Worm (Caenorhabditis elegans): ENCODE data around the gene F19B6.3.
"Not testable (repeated sequence)": the region's sequence is repeated elsewhere in the genome, so short reads cannot be mapped to it uniquely, and the experiment has no call there.

F19B6.3 gene

DNA sequence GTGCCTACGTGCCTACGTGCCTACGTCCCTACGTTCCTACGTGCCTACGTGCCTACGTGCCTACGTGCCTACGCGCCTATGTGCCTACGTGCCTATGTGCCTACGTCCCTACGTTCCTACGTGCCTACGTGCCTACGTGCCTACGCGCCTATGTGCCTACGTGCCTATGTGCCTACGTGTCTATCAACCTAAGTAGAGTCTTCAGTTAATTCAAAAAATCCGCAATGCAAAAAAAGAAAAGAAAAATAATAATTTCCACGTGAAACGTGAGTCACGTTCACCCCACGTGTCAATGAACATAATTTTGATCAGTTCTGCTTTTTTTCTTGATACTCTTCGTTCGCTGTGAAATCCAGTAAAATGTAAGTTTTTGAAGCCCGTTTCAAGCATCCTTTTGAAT lies at the start of gene F19B6.3:
F19B6.3 (plus strand) TSS at position 301 of the 400 bp plus-strand sequence.
- TF ChIP-seq unc-62 (GFP tag; optimal IDR thresholded peaks at IDR 0.05) = not testable (repeated sequence)

DNA sequence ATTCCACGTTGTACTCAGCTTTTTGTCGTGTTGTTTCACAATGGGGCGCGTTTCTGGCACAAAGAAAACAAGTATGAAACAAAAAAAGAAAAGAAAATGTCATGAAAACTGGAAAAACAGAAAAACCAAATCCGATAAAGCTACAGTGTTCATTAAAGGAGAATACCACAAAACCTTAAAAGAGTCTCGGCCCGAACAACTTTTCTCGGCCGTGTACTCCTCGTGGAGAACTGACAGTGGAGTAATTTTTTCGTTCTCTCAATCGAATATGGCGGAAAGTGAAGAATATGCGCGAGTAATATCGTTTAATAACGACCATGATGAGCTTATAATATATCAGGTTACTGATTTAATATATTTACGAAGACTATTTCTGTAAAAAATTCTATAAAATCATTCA lies 48.5 kb upstream of the F19B6.3 start, which contains the start of the genes tag-335 and vkmt-1:
tag-335 (minus strand) TSS at position 88 of the 400 bp plus-strand sequence.
vkmt-1 (plus strand) TSS at position 219 of the 400 bp plus-strand sequence.
- no peak for TF ChIP-seq unc-62 (GFP tag; optimal IDR thresholded peaks at IDR 0.05)

- TF ChIP-seq unc-62 (GFP tag; optimal IDR thresholded peaks at IDR 0.05) = no peak
These were observed 47.7 kb upstream of the F19B6.3 start, which contains the start of gene ltah-1.1 for ce11 chrIV:12279340-12279739. TSS of gene ltah-1.1 (plus strand) at chrIV:12279622.

ce11 chrIV:12282157-12282789 lies 44.8 kb upstream of the F19B6.3 start, which contains the start of the genes C42C1.12 and C42C1.19:
TSS of gene C42C1.12 (minus strand) at chrIV:12282207.
TSS of gene C42C1.19 (plus strand) at chrIV:12282739.
- no peak for TF ChIP-seq unc-62 (GFP tag; optimal IDR thresholded peaks at IDR 0.05)

DNA sequence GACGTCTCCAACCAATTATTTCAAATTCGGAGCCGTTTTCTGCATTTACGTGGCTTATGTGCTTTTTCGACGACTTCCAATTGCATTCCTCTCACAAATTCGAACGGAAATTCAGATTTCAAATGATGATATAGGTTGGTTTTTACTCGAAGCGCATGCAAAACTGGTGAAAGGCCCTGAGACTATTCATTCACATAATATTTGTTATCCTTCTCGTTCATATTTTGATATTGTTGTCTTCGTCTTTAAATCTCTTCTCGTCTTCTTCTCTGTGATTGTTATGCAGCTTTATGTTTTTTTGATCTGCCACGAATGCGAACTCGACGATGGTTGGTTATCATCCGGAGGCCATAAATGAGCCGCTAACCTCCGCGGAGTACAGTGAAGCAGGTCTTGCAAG lies 44.2 kb upstream of the F19B6.3 start, which contains the start of gene hpo-12:
hpo-12 (plus strand) TSS at position 301 of the 400 bp plus-strand sequence.
- no peak for TF ChIP-seq unc-62 (GFP tag; optimal IDR thresholded peaks at IDR 0.05)

ce11 chrIV:12287628-12288027 lies 39.4 kb upstream of the F19B6.3 start, which contains the start of gene erl-1:
TSS of gene erl-1 (plus strand) at chrIV:12287928.
- TF ChIP-seq unc-62 (GFP tag; optimal IDR thresholded peaks at IDR 0.05) = no peak

- no peak for TF ChIP-seq unc-62 (GFP tag; optimal IDR thresholded peaks at IDR 0.05)
These were observed 37.9 kb upstream of the F19B6.3 start, which contains the start of gene C42C1.9 for ce11 chrIV:12289149-12289548. TSS of gene C42C1.9 (plus strand) at chrIV:12289449.

- TF ChIP-seq unc-62 (GFP tag; optimal IDR thresholded peaks at IDR 0.05) = no peak
These were observed 36.3 kb upstream of the F19B6.3 start, which contains the start of gene C42C1.8 for ce11 chrIV:12290744-12291143. TSS of gene C42C1.8 (plus strand) at chrIV:12291044.

DNA sequence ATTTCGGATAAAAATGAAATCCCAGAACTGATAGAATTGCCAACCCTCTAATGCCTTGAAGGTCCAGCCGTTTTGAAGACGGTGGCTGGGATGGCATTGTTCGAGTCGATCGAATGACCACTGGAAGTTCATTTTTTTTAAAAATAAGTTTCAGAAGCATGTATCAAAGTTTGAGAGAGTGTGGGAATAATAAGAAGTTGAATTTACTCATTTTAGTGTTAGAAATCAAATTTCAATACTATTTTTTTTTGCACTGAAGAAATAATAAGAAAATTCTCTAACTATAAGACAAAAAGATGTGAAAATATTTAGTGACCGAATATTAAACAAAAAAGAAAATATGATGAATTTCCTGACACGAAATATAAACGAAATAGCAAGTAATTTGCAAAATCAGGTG lies 25.9 kb upstream of the F19B6.3 start, which contains the start of gene oac-59:
oac-59 (minus strand) TSS at position 101 of the 400 bp plus-strand sequence.
- no peak for TF ChIP-seq unc-62 (GFP tag; optimal IDR thresholded peaks at IDR 0.05)

DNA sequence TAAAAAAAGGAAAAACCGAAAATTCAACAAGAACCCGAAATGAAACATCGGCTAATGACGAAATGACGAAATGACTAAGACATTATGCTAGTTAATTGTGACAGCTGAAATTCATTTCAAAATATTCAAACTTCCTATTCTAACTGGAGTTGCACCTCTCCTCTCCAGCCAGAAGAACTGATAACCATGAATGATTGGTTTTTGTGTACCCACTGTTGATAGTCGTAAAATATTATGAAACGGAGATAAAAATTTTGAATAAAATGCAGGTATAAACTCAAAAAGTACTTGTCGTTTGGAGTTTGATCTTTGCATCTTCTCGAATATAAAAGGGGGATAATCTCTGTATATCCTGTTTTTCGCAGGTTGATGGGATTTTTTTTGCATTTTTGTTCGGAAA lies 24.1 kb upstream of the F19B6.3 start:
- TF ChIP-seq unc-62 (GFP tag; optimal IDR thresholded peaks at IDR 0.05) = no peak

DNA sequence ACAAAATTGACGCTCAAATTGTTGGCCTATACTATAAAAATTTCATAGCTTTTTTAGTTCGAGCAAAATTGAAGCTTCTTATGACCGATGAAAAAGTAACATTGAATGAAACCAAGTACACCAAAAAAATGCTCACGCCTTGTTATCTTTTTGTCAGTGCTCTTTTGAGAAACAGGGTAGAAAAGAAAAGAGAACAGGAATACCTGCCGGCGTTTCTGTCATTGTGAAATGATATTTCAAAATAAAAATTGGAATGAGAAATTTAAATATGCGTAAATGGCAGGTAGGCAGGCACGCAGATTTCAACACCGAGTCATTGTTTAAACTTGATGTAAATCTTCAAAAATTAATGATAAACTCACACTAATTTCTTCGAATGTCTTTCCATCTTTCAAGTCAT lies 22.3 kb upstream of the F19B6.3 start:
- no peak for TF ChIP-seq unc-62 (GFP tag; optimal IDR thresholded peaks at IDR 0.05)

- TF ChIP-seq unc-62 (GFP tag; optimal IDR thresholded peaks at IDR 0.05) = no peak
These were observed 21.1 kb upstream of the F19B6.3 start for ce11 chrIV:12305956-12306355.

DNA sequence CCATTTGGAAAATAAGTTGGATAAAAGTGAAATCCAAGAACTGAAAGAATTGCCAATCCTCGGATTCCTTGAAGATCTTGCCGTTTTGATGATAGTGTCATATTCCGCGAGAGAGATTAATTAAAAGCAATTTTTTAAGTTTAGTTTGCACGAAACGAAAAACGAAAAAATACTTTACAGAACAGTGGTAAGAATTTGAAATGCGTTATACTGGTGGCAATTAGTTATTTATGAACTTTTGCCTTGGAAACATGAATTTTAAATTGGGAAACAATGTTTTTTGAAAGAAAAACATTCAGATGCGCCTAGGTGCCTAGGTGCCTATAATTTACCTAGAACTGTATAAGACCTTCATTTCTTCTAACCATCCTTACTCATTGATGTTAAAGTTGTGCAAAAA lies 19.3 kb upstream of the F19B6.3 start, which contains the start of gene oac-57:
oac-57 (minus strand) TSS at position 101 of the 400 bp plus-strand sequence.
- TF ChIP-seq unc-62 (GFP tag; optimal IDR thresholded peaks at IDR 0.05) = no peak

DNA sequence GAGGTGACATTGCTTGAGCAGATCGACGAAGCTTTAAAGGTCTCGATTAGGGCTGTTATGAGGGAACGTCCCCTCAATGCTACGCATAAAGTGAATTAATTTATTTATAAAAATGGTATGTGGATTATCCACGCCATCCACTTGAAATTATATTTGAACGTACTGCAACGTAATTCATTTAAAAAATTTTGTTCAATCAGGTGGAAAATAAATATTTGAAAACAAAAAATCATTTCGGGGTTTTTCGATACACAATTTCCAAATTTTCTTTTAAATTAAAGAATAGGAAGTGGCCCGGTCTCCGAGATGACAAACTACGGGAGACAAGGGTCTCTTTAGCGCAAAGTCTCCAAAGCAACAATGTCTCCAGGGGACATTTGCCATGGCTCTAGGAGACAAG lies 15.4 kb upstream of the F19B6.3 start, which contains the start of gene oac-58:
oac-58 (minus strand) TSS at position 101 of the 400 bp plus-strand sequence.
- no peak for TF ChIP-seq unc-62 (GFP tag; optimal IDR thresholded peaks at IDR 0.05)

DNA sequence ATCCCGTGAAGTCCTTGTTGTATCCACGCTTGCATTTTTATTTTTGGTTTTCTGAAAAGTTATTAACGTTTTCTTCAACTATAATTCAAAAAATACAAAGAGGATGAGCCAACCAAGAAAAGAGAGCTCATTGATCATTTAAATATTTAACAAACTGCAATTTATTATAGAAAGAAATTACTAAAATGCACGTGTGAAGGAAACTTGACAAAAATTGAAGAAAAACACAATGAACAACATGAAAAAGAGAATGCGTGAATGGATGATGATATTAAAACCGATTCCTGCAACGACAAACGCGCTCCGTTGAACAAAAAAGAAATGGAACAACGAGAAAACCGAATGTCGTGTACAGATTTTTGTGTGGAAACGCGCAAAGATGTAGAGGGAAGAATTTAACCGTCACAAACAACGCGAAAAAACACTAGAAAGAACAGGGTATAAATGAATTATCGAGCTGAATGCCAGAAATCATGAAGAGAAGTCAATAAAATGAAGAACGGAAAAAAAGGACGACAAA lies 3.9 kb downstream of the F19B6.3 start, which contains the start of gene ufd-1:
ufd-1 (minus strand) TSS at position 51 of the 520 bp plus-strand sequence.
- no peak for TF ChIP-seq unc-62 (GFP tag; optimal IDR thresholded peaks at IDR 0.05)

DNA sequence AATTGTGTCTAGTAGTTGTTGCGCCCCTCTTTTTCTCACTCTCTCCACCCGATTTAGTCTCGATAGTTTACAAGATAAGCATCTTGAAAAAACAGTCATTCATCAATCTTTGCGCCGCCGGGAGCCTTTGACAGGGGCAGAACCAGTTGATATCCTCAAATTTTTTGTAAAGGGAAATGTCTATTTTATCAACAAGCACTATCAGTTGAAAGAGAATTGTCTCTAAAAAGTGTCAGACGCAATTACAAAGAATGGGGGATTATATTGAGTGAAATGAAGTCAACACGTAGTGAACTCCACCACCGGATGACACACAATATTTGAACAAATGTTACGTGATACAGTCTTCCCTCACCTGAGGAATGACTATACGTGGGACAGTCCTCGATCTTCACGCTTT lies 7.1 kb downstream of the F19B6.3 start:
- no peak for TF ChIP-seq unc-62 (GFP tag; optimal IDR thresholded peaks at IDR 0.05)

- TF ChIP-seq unc-62 (GFP tag; optimal IDR thresholded peaks at IDR 0.05) = no peak
These were observed 7.7 kb downstream of the F19B6.3 start for ce11 chrIV:12334708-12335107.
